Worm (Caenorhabditis elegans) whole organism, L1 larva: ENCODE measurements around the gene F13D12.8.

Experiments used
- C16A3.4 ChIP-seq: fragments of 150-350 bp; optimal IDR thresholded peaks from 2 replicates; lab custom pipeline; 2014; ENCODE audit warnings: missing biosample characterization, missing genetic modification characterization
- aha-1 ChIP-seq: fragments of 150-350 bp; optimal IDR thresholded peaks from 2 replicates; lab custom pipeline; 2014; ENCODE audit warnings: missing biosample characterization, missing genetic modification characterization
- alr-1 ChIP-seq: fragments of 200-800 bp; sonication (Bioruptor generic); optimal IDR thresholded peaks from 2 replicates; lab custom pipeline; 2018; ENCODE audit warnings: borderline replicate concordance, mild to moderate bottlenecking, missing genetic modification characterization, missing compliant biosample characterization
- aly-2 ChIP-seq: fragments of 150-350 bp; optimal IDR thresholded peaks from 2 replicates; lab custom pipeline; 2014; ENCODE audit warnings: missing biosample characterization, missing genetic modification characterization
- ama-1 ChIP-seq: fragments of 150-350 bp; optimal IDR thresholded peaks from 2 replicates; lab custom pipeline; 2014
- blmp-1 ChIP-seq: fragments of 150-350 bp; optimal IDR thresholded peaks from 2 replicates; lab custom pipeline; 2014; ENCODE audit warnings: missing biosample characterization, missing genetic modification characterization
- ceh-63 ChIP-seq: fragments of 200-800 bp; sonication (Bioruptor generic); optimal IDR thresholded peaks from 2 replicates; lab custom pipeline; 2018; ENCODE audit warnings: mild to moderate bottlenecking, missing genetic modification characterization, missing compliant biosample characterization
- dsc-1 ChIP-seq: sonication (generic microtip); optimal IDR thresholded peaks from 2 replicates; lab custom pipeline; 2016; ENCODE audit warnings: mild to moderate bottlenecking, missing genetic modification characterization, missing compliant biosample characterization
- efl-1 ChIP-seq, 4 experiments: fragments of 150-350 bp; optimal IDR thresholded peaks in 3 of 4; peaks in 1 of 4; 1 replicate in 1 of 4; 2 replicates in 3 of 4; lab custom pipeline; 2014; ENCODE audit warnings: missing biosample characterization in 2 of 4, missing genetic modification characterization in 2 of 4, missing genetic modification reagents in 2 of 4
- efl-3 ChIP-seq: fragments of 200-800 bp; sonication (Bioruptor generic); optimal IDR thresholded peaks from 2 replicates; lab custom pipeline; 2018; ENCODE audit warnings: mild to moderate bottlenecking, missing genetic modification characterization, missing compliant biosample characterization
- elt-2 ChIP-seq: sonication (generic microtip); optimal IDR thresholded peaks from 2 replicates; lab custom pipeline; 2016; ENCODE audit warnings: missing genetic modification characterization, mild to moderate bottlenecking, inconsistent platforms, missing compliant biosample characterization, missing genetic modification reagents
- elt-3 ChIP-seq, 6 experiments: fragments of 150-350 bp in 1 of 6; sonication (generic microtip); optimal IDR thresholded peaks; 2 replicates each; lab custom pipeline; 2017 to 2018; ENCODE audit warnings: missing biosample characterization in 6 of 6, missing genetic modification characterization in 6 of 6, inconsistent platforms in 1 of 6
- ets-5 ChIP-seq: fragments of 200-800 bp; sonication (Bioruptor generic); IDR thresholded peaks from 2 replicates; pipeline ENCODE4 v1.3.6; 2022; ENCODE audit warnings: missing genetic modification characterization, missing compliant biosample characterization
- fkh-4 ChIP-seq: sonication (generic microtip); optimal IDR thresholded peaks from 2 replicates; lab custom pipeline; 2016; ENCODE audit warnings: missing compliant biosample characterization, missing genetic modification characterization, borderline replicate concordance
- irx-1 ChIP-seq: sonication (generic microtip); optimal IDR thresholded peaks from 2 replicates; lab custom pipeline; 2016; ENCODE audit warnings: missing genetic modification characterization, missing compliant biosample characterization
- isw-1 ChIP-seq: fragments of 200-800 bp; sonication (Bioruptor generic); IDR thresholded peaks from 2 replicates; pipeline ENCODE4 v1.3.6; 2022; ENCODE audit warnings: missing genetic modification characterization, missing compliant biosample characterization
- lin-14 ChIP-seq: fragments of 200-800 bp; sonication (Bioruptor generic); optimal IDR thresholded peaks from 2 replicates; lab custom pipeline; 2018; ENCODE audit warnings: mild to moderate bottlenecking, missing genetic modification characterization, moderate library complexity, missing compliant biosample characterization
- lin-15B ChIP-seq: fragments of 150-350 bp; sonication (generic microtip); optimal IDR thresholded peaks from 3 replicates; lab custom pipeline; 2014; ENCODE audit warnings: missing biosample characterization, missing genetic modification characterization
- lir-3 ChIP-seq: sonication (generic microtip); optimal IDR thresholded peaks from 2 replicates; lab custom pipeline; 2016; ENCODE audit warnings: mild to moderate bottlenecking, missing genetic modification characterization, moderate library complexity, missing compliant biosample characterization; ENCODE audit not compliant: poor library complexity
- mab-9 ChIP-seq: fragments of 200-800 bp; sonication (Bioruptor generic); IDR thresholded peaks from 2 replicates; pipeline ENCODE4 v1.3.6; 2022; ENCODE audit warnings: missing genetic modification reagents, missing genetic modification characterization, missing compliant biosample characterization
- mef-2 ChIP-seq: fragments of 150-350 bp; optimal IDR thresholded peaks from 2 replicates; lab custom pipeline; 2014; ENCODE audit warnings: missing biosample characterization, missing genetic modification characterization
- nhr-20 ChIP-seq: sonication (generic microtip); optimal IDR thresholded peaks from 2 replicates; lab custom pipeline; 2016; ENCODE audit warnings: mild to moderate bottlenecking, missing genetic modification characterization, missing compliant biosample characterization
- nhr-237 ChIP-seq: fragments of 150-350 bp; optimal IDR thresholded peaks from 2 replicates; lab custom pipeline; 2014; ENCODE audit warnings: missing biosample characterization, missing genetic modification characterization
- nhr-47 ChIP-seq: sonication (generic microtip); optimal IDR thresholded peaks from 2 replicates; lab custom pipeline; 2016; ENCODE audit warnings: mild to moderate bottlenecking, missing genetic modification characterization, moderate library complexity, missing compliant biosample characterization
- nhr-71 ChIP-seq: sonication (generic microtip); optimal IDR thresholded peaks from 2 replicates; lab custom pipeline; 2016; ENCODE audit warnings: mild to moderate bottlenecking, missing genetic modification characterization, moderate library complexity, missing compliant biosample characterization
- nhr-76 ChIP-seq: sonication (generic microtip); optimal IDR thresholded peaks from 2 replicates; lab custom pipeline; 2017; ENCODE audit warnings: missing biosample characterization, missing genetic modification characterization
- nhr-77 ChIP-seq: fragments of 150-350 bp; optimal IDR thresholded peaks from 2 replicates; lab custom pipeline; 2014; ENCODE audit warnings: missing biosample characterization, missing genetic modification characterization
- nhr-85 ChIP-seq: sonication (generic microtip); peaks from one replicate; lab custom pipeline; 2016; ENCODE audit warnings: missing genetic modification characterization, inconsistent platforms, missing compliant biosample characterization
- nhr-90 ChIP-seq: sonication (generic microtip); optimal IDR thresholded peaks from 2 replicates; lab custom pipeline; 2016; ENCODE audit warnings: mild to moderate bottlenecking, missing genetic modification characterization, missing compliant biosample characterization; ENCODE audit not compliant: poor library complexity
- pag-3 ChIP-seq: sonication (generic microtip); optimal IDR thresholded peaks from 2 replicates; lab custom pipeline; 2017; ENCODE audit warnings: missing genetic modification characterization, mild to moderate bottlenecking, missing compliant biosample characterization, antibody characterized with exemption, borderline replicate concordance; ENCODE audit not compliant: insufficient read depth
- pax-3 ChIP-seq: fragments of 200-800 bp; sonication (Bioruptor generic); optimal IDR thresholded peaks from 2 replicates; lab custom pipeline; 2018; ENCODE audit warnings: mild to moderate bottlenecking, missing genetic modification characterization, moderate library complexity, missing compliant biosample characterization
- pqm-1 ChIP-seq: sonication (generic microtip); optimal IDR thresholded peaks from 3 replicates; lab custom pipeline; 2017; ENCODE audit warnings: missing biosample characterization, missing genetic modification characterization
- rnt-1 ChIP-seq: sonication (generic microtip); optimal IDR thresholded peaks from 2 replicates; lab custom pipeline; 2016; ENCODE audit warnings: mild to moderate bottlenecking, missing genetic modification characterization, moderate library complexity, missing compliant biosample characterization
- skn-1 ChIP-seq: fragments of 150-350 bp; optimal IDR thresholded peaks from 2 replicates; lab custom pipeline; 2014; ENCODE audit warnings: missing biosample characterization, missing genetic modification characterization
- snu-23 ChIP-seq: sonication (generic microtip); optimal IDR thresholded peaks from 2 replicates; lab custom pipeline; 2016; ENCODE audit warnings: missing genetic modification characterization, missing compliant biosample characterization
- sox-4 ChIP-seq: sonication (generic microtip); optimal IDR thresholded peaks from 2 replicates; lab custom pipeline; 2016; ENCODE audit warnings: missing genetic modification characterization, missing compliant biosample characterization
- sptf-1 ChIP-seq: fragments of 150-350 bp; optimal IDR thresholded peaks from 2 replicates; lab custom pipeline; 2014; ENCODE audit warnings: missing biosample characterization, missing genetic modification characterization
- sup-37 ChIP-seq: fragments of 200-800 bp; sonication (Bioruptor generic); optimal IDR thresholded peaks from 2 replicates; lab custom pipeline; 2018; ENCODE audit warnings: mild to moderate bottlenecking, missing genetic modification characterization, missing compliant biosample characterization
- swsn-7 ChIP-seq: sonication (generic microtip); optimal IDR thresholded peaks from 2 replicates; lab custom pipeline; 2016; ENCODE audit warnings: missing genetic modification characterization, missing compliant biosample characterization
- tbx-2 ChIP-seq: sonication (generic microtip); optimal IDR thresholded peaks from 2 replicates; lab custom pipeline; 2016; ENCODE audit warnings: missing genetic modification characterization, missing compliant biosample characterization
- unc-130 ChIP-seq: fragments of 150-350 bp; optimal IDR thresholded peaks from 2 replicates; lab custom pipeline; 2017; ENCODE audit warnings: missing biosample characterization, missing genetic modification characterization, inconsistent platforms
- unc-62 ChIP-seq: fragments of 150-350 bp; optimal IDR thresholded peaks from 2 replicates; lab custom pipeline; 2014; ENCODE audit warnings: missing biosample characterization, missing genetic modification reagents, missing genetic modification characterization
- unc-86 ChIP-seq: sonication (generic microtip); optimal IDR thresholded peaks from 2 replicates; lab custom pipeline; 2016; ENCODE audit warnings: missing genetic modification characterization, missing compliant biosample characterization
- unc-98 ChIP-seq: fragments of 200-800 bp; sonication (Bioruptor generic); IDR thresholded peaks from 2 replicates; pipeline ENCODE4 v1.3.6; 2022; ENCODE audit warnings: missing genetic modification characterization, missing compliant biosample characterization
- zag-1 ChIP-seq: fragments of 150-350 bp; optimal IDR thresholded peaks from 2 replicates; lab custom pipeline; 2014; ENCODE audit warnings: missing biosample characterization, missing genetic modification characterization
- ztf-4 ChIP-seq: fragments of 150-350 bp; optimal IDR thresholded peaks from 2 replicates; lab custom pipeline; 2014; ENCODE audit warnings: missing biosample characterization, missing genetic modification characterization

The F13D12.8 gene

ce11 chrII:11731174-11731724 lies 1.1 kb downstream of the F13D12.8 start:
- TF ChIP-seq unc-86 = no peak
- TF ChIP-seq irx-1 (tag; lab: Kevin White, UChicago) = no peak
- peak; percentile 47 for TF ChIP-seq nhr-85 (tag; lab: Kevin White, UChicago)
- TF ChIP-seq aly-2 = peak; percentile 65
- TF ChIP-seq ztf-4 = peak; percentile 4
- TF ChIP-seq nhr-20 (tag; lab: Kevin White, UChicago) = peak; percentile 50
- peak; percentile 63 for TF ChIP-seq snu-23 (GFP tag; lab: Kevin White, UChicago)
- TF ChIP-seq nhr-71 = peak; percentile 58
- TF ChIP-seq elt-2 (tag; lab: Kevin White, UChicago) = peak; percentile 56
- no peak for TF ChIP-seq swsn-7 (tag; lab: Kevin White, UChicago)
- peak; percentile 19 for TF ChIP-seq rnt-1 (tag; lab: Kevin White, UChicago)
- TF ChIP-seq efl-1 (optimal IDR thresholded peaks at IDR 0.05; lab: Kevin White, UChicago) = no peak
- peak in 1 of 2 experiments; percentile 88 for TF ChIP-seq efl-1 (GFP tag; optimal IDR thresholded peaks at IDR 0.05 in 1 of 2; lab: Kevin White, UChicago)
- TF ChIP-seq nhr-47 = peak; percentile 26
- peak; percentile 65 for TF ChIP-seq nhr-90 (tag; lab: Kevin White, UChicago)
- TF ChIP-seq ama-1 = peak; percentile 62

DNA sequence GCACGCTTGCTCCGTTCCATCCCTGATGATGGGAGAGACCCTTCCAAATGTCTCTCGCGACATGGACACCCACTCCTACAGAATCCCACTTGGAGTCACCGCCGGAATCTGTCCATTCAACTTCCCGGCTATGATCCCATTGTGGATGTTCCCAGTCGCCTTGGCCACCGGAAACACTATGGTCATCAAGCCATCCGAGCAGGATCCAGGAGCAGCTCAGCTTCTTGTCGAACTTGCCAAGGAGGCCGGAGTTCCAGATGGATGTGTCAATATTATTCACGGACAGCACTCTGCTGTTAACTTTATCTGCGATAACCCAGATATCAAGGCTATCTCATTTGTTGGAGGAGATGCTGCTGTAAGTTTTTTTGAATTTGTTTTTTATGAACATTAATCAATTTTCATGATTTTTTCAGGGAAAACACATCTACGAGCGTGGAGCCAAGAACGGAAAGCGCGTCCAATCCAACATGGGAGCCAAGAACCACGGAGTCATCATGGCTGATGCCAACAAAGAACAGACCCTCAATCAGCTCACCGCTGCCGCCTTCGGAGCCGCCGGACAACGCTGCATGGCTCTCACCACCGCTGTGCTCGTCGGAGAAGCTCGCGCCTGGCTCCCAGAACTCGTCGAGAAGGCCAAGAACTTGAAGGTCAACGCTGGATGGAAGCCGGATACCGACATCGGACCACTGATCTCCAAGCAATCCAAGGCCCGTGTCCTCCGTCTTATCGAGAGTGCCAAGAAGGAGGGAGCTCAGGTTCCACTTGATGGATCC lies 2.4 kb downstream of the F13D12.8 start:
- no peak for TF ChIP-seq alr-1
- TF ChIP-seq sptf-1 (tag; lab: Kevin White, UChicago) = no peak
- TF ChIP-seq isw-1 (GFP tag; lab: Robert Waterston, UW) = no peak
- TF ChIP-seq nhr-47 = no peak
- TF ChIP-seq nhr-77 (tag; lab: Kevin White, UChicago) = no peak
- TF ChIP-seq rnt-1 (tag; lab: Kevin White, UChicago) = no peak
- no peak for TF ChIP-seq pax-3 (tag; lab: Kevin White, UChicago)
- TF ChIP-seq, all 84 proteins: peak for 0

DNA sequence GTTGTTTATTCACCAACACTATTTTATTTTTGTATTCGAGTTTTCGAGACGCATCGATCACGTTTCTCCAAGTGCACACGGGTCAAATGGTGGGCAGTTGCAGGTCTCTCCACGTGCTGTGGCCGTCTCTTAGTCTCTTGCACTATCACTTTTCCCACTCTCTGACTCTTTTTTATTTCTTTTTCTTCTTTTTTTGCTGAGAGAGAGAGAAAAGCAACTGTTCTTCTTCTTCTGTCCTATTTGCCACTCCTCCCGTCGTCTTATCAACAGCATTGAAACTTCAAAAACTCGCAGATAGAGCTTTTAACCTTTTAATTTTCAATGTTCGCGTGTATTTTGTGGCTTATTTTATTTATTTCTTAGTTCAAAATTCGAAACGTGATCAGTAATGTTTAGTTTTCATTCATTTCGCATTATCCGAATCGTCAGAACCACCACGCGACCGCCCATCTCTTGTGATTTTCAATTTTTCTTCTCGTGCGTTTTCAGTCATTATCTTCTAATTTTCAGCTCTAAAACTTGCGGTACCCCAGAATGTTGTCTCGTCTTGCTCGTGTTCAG lies 3.8 kb downstream of the F13D12.8 start, which contains the start of gene alh-8:
alh-8 (plus strand) TSS at position 511 of the 561 bp plus-strand sequence.
- no peak for TF ChIP-seq unc-62
- peak; percentile 86 for TF ChIP-seq snu-23 (GFP tag; lab: Kevin White, UChicago)
- no peak for TF ChIP-seq unc-98 (GFP tag; lab: Robert Waterston, UW)
- no peak for TF ChIP-seq irx-1 (tag; lab: Kevin White, UChicago)
- TF ChIP-seq efl-3 (GFP tag; lab: Kevin White, UChicago) = no peak
- TF ChIP-seq ceh-63 (GFP tag; lab: Kevin White, UChicago) = no peak
- peak; percentile 16 for TF ChIP-seq lir-3
- TF ChIP-seq nhr-85 (tag; lab: Kevin White, UChicago) = peak; percentile 64
- TF ChIP-seq dsc-1 (tag; lab: Kevin White, UChicago) = no peak
- no peak for TF ChIP-seq zag-1
- TF ChIP-seq elt-3 (tag; optimal IDR thresholded peaks at IDR 0.05; lab: Kevin White, UChicago) = peak in 2 of 6 experiments; percentile 1 to 15
- no peak for TF ChIP-seq nhr-76 (tag; lab: Kevin White, UChicago)
- peak; percentile 40 for TF ChIP-seq pag-3 (tag; lab: Kevin White, UChicago)
- peak; percentile 46 for TF ChIP-seq C16A3.4 (tag; lab: Kevin White, UChicago)
- TF ChIP-seq alr-1 = no peak
- TF ChIP-seq unc-130 (tag; lab: Kevin White, UChicago) = peak; percentile 46
- no peak for TF ChIP-seq aha-1
- peak; percentile 86 for TF ChIP-seq lin-14
- no peak for TF ChIP-seq mab-9 (GFP tag; lab: Robert Waterston, UW)
- TF ChIP-seq pqm-1 (tag; lab: Kevin White, UChicago) = no peak
- no peak for TF ChIP-seq ama-1
- TF ChIP-seq lin-15B (tag; lab: Kevin White, UChicago) = no peak
- peak; percentile 47 for TF ChIP-seq tbx-2 (tag; lab: Kevin White, UChicago)
- TF ChIP-seq sup-37 (GFP tag; lab: Kevin White, UChicago) = no peak
- TF ChIP-seq isw-1 (GFP tag; lab: Robert Waterston, UW) = no peak
- TF ChIP-seq skn-1 = peak; percentile 29
- TF ChIP-seq ets-5 (GFP tag; lab: Robert Waterston, UW) = no peak
- TF ChIP-seq mef-2 (tag; lab: Kevin White, UChicago) = no peak
- no peak for TF ChIP-seq sox-4
- peak; percentile 24 for TF ChIP-seq nhr-47
- no peak for TF ChIP-seq nhr-237
- TF ChIP-seq blmp-1 (tag; lab: Kevin White, UChicago) = peak; percentile 21
- TF ChIP-seq fkh-4 = no peak
